Fruit fly (Drosophila melanogaster): Measurements from ENCODE around the gene CG4629.

dm6 chr2L:1070941-1071340 is 31.4 kb downstream of the CG4629 start:
- TF ChIP-seq ttk (optimal IDR thresholded peaks at IDR 0.05) (no peak), Sin3A (optimal IDR thresholded peaks at IDR 0.05) (no peak), psq (optimal IDR thresholded peaks at IDR 0.05) (no peak)
